Fruit fly (Drosophila melanogaster) whole organism, embryonic: ENCODE measurements around the gene MED28.

Source experiments
- Awh ChIP-seq: fragments of 200-800 bp; sonication (Bioruptor generic); IDR thresholded peaks from 2 replicates; pipeline ENCODE4, ENCODE4 v1.3.6; 2022; ENCODE audit warnings: missing biosample characterization, missing genetic modification characterization
- CG11085 ChIP-seq: fragments of 200-800 bp; sonication (Bioruptor generic); IDR thresholded peaks from 2 replicates; pipeline ENCODE4 v1.3.6; 2022; ENCODE audit warnings: missing biosample characterization, missing genetic modification characterization
- CG11560 ChIP-seq: fragments of 200-800 bp; sonication (Bioruptor generic); IDR thresholded peaks from 3 replicates; pipeline ENCODE4 v1.3.6; 2022; ENCODE audit warnings: missing biosample characterization, missing genetic modification characterization
- CG12299 ChIP-seq: fragments of 200-800 bp; sonication (Bioruptor generic); optimal IDR thresholded peaks from 2 replicates; lab custom pipeline; 2018; ENCODE audit warnings: missing biosample characterization, mild to moderate bottlenecking, missing genetic modification characterization
- CG14050 ChIP-seq: fragments of 200-800 bp; sonication (Bioruptor generic); IDR thresholded peaks from 3 replicates; pipeline ENCODE4 v1.3.6; 2022; ENCODE audit warnings: missing biosample characterization, missing genetic modification characterization
- CG15269 ChIP-seq: fragments of 200-800 bp; sonication (Bioruptor generic); optimal IDR thresholded peaks from 2 replicates; lab custom pipeline; 2018; ENCODE audit warnings: missing biosample characterization, mild to moderate bottlenecking, missing genetic modification characterization, moderate library complexity
- CG15601 ChIP-seq: fragments of 200-800 bp; sonication (Bioruptor generic); optimal IDR thresholded peaks from 3 replicates; lab custom pipeline; 2019; ENCODE audit warnings: missing biosample characterization, mild to moderate bottlenecking, missing genetic modification characterization, moderate library complexity
- CG1603 ChIP-seq: fragments of 200-800 bp; sonication (Bioruptor generic); optimal IDR thresholded peaks from 2 replicates; lab custom pipeline; 2019; ENCODE audit warnings: missing biosample characterization, mild to moderate bottlenecking, missing genetic modification characterization, moderate library complexity
- CG17568 ChIP-seq: fragments of 200-800 bp; sonication (Bioruptor generic); optimal IDR thresholded peaks from 2 replicates; lab custom pipeline; 2018; ENCODE audit warnings: missing biosample characterization, mild to moderate bottlenecking, missing genetic modification characterization, moderate library complexity
- CG18764 ChIP-seq: fragments of 200-800 bp; sonication (Bioruptor generic); optimal IDR thresholded peaks from 3 replicates; lab custom pipeline; 2016; ENCODE audit warnings: missing biosample characterization, missing genetic modification characterization
- CG2120 ChIP-seq: fragments of 200-800 bp; sonication (Bioruptor generic); optimal IDR thresholded peaks from 3 replicates; lab custom pipeline; 2016; ENCODE audit warnings: missing biosample characterization, missing genetic modification characterization
- CG2129 ChIP-seq: fragments of 200-800 bp; sonication (Bioruptor generic); IDR thresholded peaks from 2 replicates; pipeline ENCODE4 v1.3.6; 2022; ENCODE audit warnings: missing biosample characterization, missing genetic modification characterization; ENCODE audit not compliant: partially characterized antibody
- CG2889 ChIP-seq: fragments of 200-800 bp; sonication (Bioruptor generic); IDR thresholded peaks from 3 replicates; pipeline ENCODE4 v1.3.6; 2022; ENCODE audit warnings: missing biosample characterization, missing genetic modification characterization
- CG3995 ChIP-seq: fragments of 200-800 bp; sonication (Bioruptor generic); optimal IDR thresholded peaks from 3 replicates; lab custom pipeline; 2016; ENCODE audit warnings: missing biosample characterization, missing genetic modification characterization
- CG4328 ChIP-seq: fragments of 200-800 bp; sonication (Bioruptor generic); optimal IDR thresholded peaks from 3 replicates; lab custom pipeline; 2017; ENCODE audit warnings: missing biosample characterization, missing genetic modification reagents, missing genetic modification characterization
- Chrac-16 ChIP-seq: fragments of 200-800 bp; sonication (Bioruptor generic); optimal IDR thresholded peaks from 3 replicates; lab custom pipeline; 2016; ENCODE audit warnings: missing biosample characterization, missing genetic modification characterization
- Deaf1 ChIP-seq: fragments of 200-800 bp; optimal IDR thresholded peaks from 3 replicates; lab custom pipeline; 2019; ENCODE audit warnings: missing biosample characterization, mild to moderate bottlenecking, missing genetic modification characterization, moderate library complexity
- Dip3 ChIP-seq: fragments of 200-800 bp; sonication (Bioruptor generic); optimal IDR thresholded peaks from 3 replicates; lab custom pipeline; 2016; ENCODE audit warnings: missing biosample characterization, missing genetic modification characterization
- Fer3 ChIP-seq: fragments of 200-800 bp; sonication (Bioruptor generic); optimal IDR thresholded peaks from 2 replicates; lab custom pipeline; 2018; ENCODE audit warnings: missing biosample characterization, mild to moderate bottlenecking, missing genetic modification characterization, moderate library complexity
- Gsc ChIP-seq: fragments of 200-800 bp; sonication (Bioruptor generic); IDR thresholded peaks from 2 replicates; pipeline ENCODE4 v1.3.6; 2022; ENCODE audit warnings: missing biosample characterization, missing genetic modification characterization
- HmgD ChIP-seq: fragments of 200-800 bp; sonication (Bioruptor generic); optimal IDR thresholded peaks from 3 replicates; lab custom pipeline; 2016; ENCODE audit warnings: missing biosample characterization, missing genetic modification characterization
- Hr78 ChIP-seq, 2 experiments: fragments of 200-800 bp in 1 of 2; fragments of >200 bp in 1 of 2; sonication (Bioruptor generic) in 1 of 2; optimal IDR thresholded peaks; 2 replicates each; lab custom pipeline; 2017 to 2019; ENCODE audit warnings: missing biosample characterization in 2 of 2, missing genetic modification characterization in 2 of 2, mild to moderate bottlenecking in 1 of 2, moderate library complexity in 1 of 2
- Lim3 ChIP-seq: fragments of 200-800 bp; sonication (Bioruptor generic); IDR thresholded peaks from 2 replicates; pipeline ENCODE4 v1.3.6; 2022; ENCODE audit warnings: missing biosample characterization, missing genetic modification characterization
- Oli ChIP-seq: fragments of 200-800 bp; sonication (Bioruptor generic); optimal IDR thresholded peaks from 2 replicates; lab custom pipeline; 2018; ENCODE audit warnings: missing biosample characterization, mild to moderate bottlenecking, missing genetic modification characterization, moderate library complexity
- Opbp ChIP-seq: fragments of 200-800 bp; sonication (Bioruptor generic); IDR thresholded peaks from 3 replicates; pipeline ENCODE4 v1.3.6; 2022; ENCODE audit warnings: missing biosample characterization, missing genetic modification characterization; ENCODE audit not compliant: partially characterized antibody
- Rfx ChIP-seq: fragments of 200-800 bp; sonication (Bioruptor generic); IDR thresholded peaks from 2 replicates; pipeline ENCODE4 v1.3.6; 2022; ENCODE audit warnings: missing biosample characterization, missing genetic modification characterization
- ara ChIP-seq: fragments of 200-800 bp; sonication (Bioruptor generic); IDR thresholded peaks from 2 replicates; pipeline ENCODE4 v1.3.6; 2022; ENCODE audit warnings: missing biosample characterization, missing genetic modification characterization
- bab2 ChIP-seq: fragments of 200-800 bp; sonication (Bioruptor generic); optimal IDR thresholded peaks from 2 replicates; lab custom pipeline; 2016; ENCODE audit warnings: missing biosample characterization, missing genetic modification characterization
- bsh ChIP-seq, 2 experiments: fragments of 200-800 bp; sonication (Bioruptor generic); optimal IDR thresholded peaks; 2 replicates each; lab custom pipeline; 2017 to 2018; ENCODE audit warnings: mild to moderate bottlenecking in 2 of 2, missing biosample characterization in 2 of 2, missing genetic modification characterization in 2 of 2, moderate library complexity in 1 of 2
- caup ChIP-seq: fragments of 200-800 bp; sonication (Bioruptor generic); optimal IDR thresholded peaks from 3 replicates; lab custom pipeline; 2017; ENCODE audit warnings: missing biosample characterization, mild to moderate bottlenecking, missing genetic modification characterization, moderate library complexity; ENCODE audit not compliant: severe bottlenecking
- chif ChIP-seq, 2 experiments: fragments of 200-800 bp; sonication (Bioruptor generic); optimal IDR thresholded peaks; 3 replicates each; lab custom pipeline; 2016; ENCODE audit warnings: missing biosample characterization in 2 of 2, missing genetic modification characterization in 2 of 2
- da ChIP-seq: fragments of 200-800 bp; sonication (Bioruptor generic); optimal IDR thresholded peaks from 2 replicates; lab custom pipeline; 2016; ENCODE audit warnings: missing biosample characterization, missing genetic modification characterization
- dati ChIP-seq: fragments of 200-800 bp; sonication (Bioruptor generic); IDR thresholded peaks from 2 replicates; pipeline ENCODE4 v1.3.6; 2022; ENCODE audit warnings: missing biosample characterization, missing genetic modification characterization
- hkb ChIP-seq, 2 experiments: fragments of 200-800 bp in 1 of 2; fragments of >200 bp in 1 of 2; sonication (Bioruptor generic) in 1 of 2; IDR thresholded peaks in 1 of 2; optimal IDR thresholded peaks in 1 of 2; 2 replicates each; pipeline versions ENCODE4 v1.3.6 to Lab custom; 2017 to 2022; ENCODE audit warnings: missing biosample characterization in 1 of 2, missing genetic modification characterization in 1 of 2
- jumu ChIP-seq: fragments of 200-800 bp; sonication (Bioruptor generic); optimal IDR thresholded peaks from 3 replicates; lab custom pipeline; 2016; ENCODE audit warnings: missing biosample characterization, missing genetic modification characterization
- kay ChIP-seq: fragments of 200-800 bp; sonication (Bioruptor generic); optimal IDR thresholded peaks from 2 replicates; lab custom pipeline; 2016; ENCODE audit warnings: missing biosample characterization, missing genetic modification characterization
- klu ChIP-seq: fragments of 200-800 bp; sonication (Bioruptor generic); IDR thresholded peaks from 2 replicates; pipeline ENCODE4 v1.3.6; 2022; ENCODE audit warnings: missing biosample characterization, missing genetic modification characterization
- knrl ChIP-seq: fragments of 200-800 bp; sonication (Bioruptor generic); IDR thresholded peaks from 3 replicates; pipeline ENCODE4 v1.3.6; 2022; ENCODE audit warnings: missing biosample characterization, missing genetic modification characterization; ENCODE audit not compliant: partially characterized antibody
- pb ChIP-seq: fragments of 200-800 bp; sonication (Bioruptor generic); optimal IDR thresholded peaks from 3 replicates; lab custom pipeline; 2016; ENCODE audit warnings: missing biosample characterization, missing genetic modification characterization
- pho ChIP-seq: fragments of 200-800 bp; sonication (Bioruptor generic); optimal IDR thresholded peaks from 2 replicates; lab custom pipeline; 2016; ENCODE audit warnings: missing biosample characterization, missing genetic modification characterization
- pita ChIP-seq: fragments of 200-800 bp; sonication (Bioruptor generic); optimal IDR thresholded peaks from 2 replicates; lab custom pipeline; 2017; ENCODE audit warnings: missing biosample characterization, mild to moderate bottlenecking, missing genetic modification characterization
- pzg ChIP-seq: fragments of 200-800 bp; sonication (Bioruptor generic); optimal IDR thresholded peaks from 3 replicates; lab custom pipeline; 2018; ENCODE audit warnings: missing biosample characterization, mild to moderate bottlenecking, missing genetic modification characterization, moderate library complexity
- row ChIP-seq: fragments of 200-800 bp; sonication (Bioruptor generic); IDR thresholded peaks from 3 replicates; pipeline ENCODE4 v1.3.6; 2022; ENCODE audit warnings: missing biosample characterization, missing genetic modification characterization
- sc ChIP-seq, 3 experiments: fragments of >200 bp in 2 of 3; fragments of 200-800 bp in 1 of 3; sonication (Bioruptor generic) in 1 of 3; optimal IDR thresholded peaks; 2 replicates in 2 of 3; 3 replicates in 1 of 3; lab custom pipeline; 2017; ENCODE audit warnings: mild to moderate bottlenecking in 1 of 3, missing biosample characterization in 1 of 3, missing genetic modification characterization in 1 of 3, missing genetic modification reagents in 1 of 3
- ssp ChIP-seq: fragments of 200-800 bp; sonication (Bioruptor generic); IDR thresholded peaks from 2 replicates; pipeline ENCODE4 v1.3.6; 2022; ENCODE audit warnings: missing biosample characterization, missing genetic modification characterization
- sug ChIP-seq: fragments of 200-800 bp; optimal IDR thresholded peaks from 2 replicates; lab custom pipeline; 2019; ENCODE audit warnings: missing biosample characterization, mild to moderate bottlenecking, missing genetic modification characterization, moderate library complexity
- tio ChIP-seq: fragments of 200-800 bp; sonication (Bioruptor generic); optimal IDR thresholded peaks from 2 replicates; lab custom pipeline; 2017; ENCODE audit warnings: missing biosample characterization, missing genetic modification characterization, inconsistent platforms
- toy ChIP-seq: fragments of 200-800 bp; sonication (Bioruptor generic); IDR thresholded peaks from 2 replicates; pipeline ENCODE4 v1.3.6; 2022; ENCODE audit warnings: missing biosample characterization, missing genetic modification characterization
- ttk ChIP-seq: fragments of 200-800 bp; sonication (Bioruptor generic); IDR thresholded peaks from 2 replicates; pipeline ENCODE4 v2.1.2; 2022; ENCODE audit warnings: missing biosample characterization, missing genetic modification characterization

MED28 gene

DNA sequence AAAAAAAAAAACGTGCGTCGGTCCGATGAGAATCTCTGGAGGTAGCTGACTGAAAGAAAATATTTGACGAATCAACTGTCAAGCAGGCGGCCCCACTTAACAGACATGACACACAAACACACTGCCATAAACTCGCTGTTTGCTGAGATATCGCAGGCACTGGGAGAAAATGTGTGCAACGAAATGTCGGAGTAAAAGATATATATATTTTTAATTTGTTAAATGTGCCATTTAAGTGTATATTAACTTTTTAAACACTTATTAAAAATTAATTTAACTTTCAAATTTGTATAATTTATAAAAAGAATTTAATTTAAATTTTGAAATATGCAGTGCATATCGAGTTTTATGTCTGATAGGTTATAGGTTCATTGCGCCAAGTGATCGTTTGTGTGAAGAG is 12.3 kb downstream of the MED28 start (continued):
- TF ChIP-seq pb (GFP tag; lab: Kevin White, UChicago), result no peak
- peak in 1 of 2 experiments; percentile 68 for TF ChIP-seq bsh (GFP tag; optimal IDR thresholded peaks at IDR 0.05; lab: Kevin White, UChicago)
- peak; percentile 56 for TF ChIP-seq CG18764 (GFP tag; lab: Kevin White, UChicago)
- no peak for TF ChIP-seq knrl (GFP tag; lab: Robert Waterston, UW)
- TF ChIP-seq CG2120 (GFP tag; lab: Kevin White, UChicago), result no peak
- TF ChIP-seq Oli (tag; lab: Kevin White, UChicago), result peak; percentile 44
- TF ChIP-seq ssp (GFP tag; lab: Robert Waterston, UW), result peak; percentile 26; the same call in 1 of the 2 replicates
- TF ChIP-seq Awh, result peak; percentile 40; the same call in 1 of the 2 replicates
- TF ChIP-seq CG14050 (GFP tag; lab: Robert Waterston, UW), result peak; percentile 46; the same call in 2 of the 3 replicates
- no peak for TF ChIP-seq CG3995 (GFP tag; lab: Kevin White, UChicago)
- no peak for TF ChIP-seq CG2889
- TF ChIP-seq pho (GFP tag; lab: Kevin White, UChicago), result no peak
- TF ChIP-seq caup (GFP tag; lab: Kevin White, UChicago), result peak; percentile 61
- no peak for TF ChIP-seq CG17568
- no peak for TF ChIP-seq chif (GFP tag; optimal IDR thresholded peaks at IDR 0.05; lab: Kevin White, UChicago)
- no peak for TF ChIP-seq Lim3 (GFP tag; lab: Robert Waterston, UW)
- no peak for TF ChIP-seq CG11085
- TF ChIP-seq da, result no peak
- peak; percentile 47 for TF ChIP-seq CG15601 (tag; lab: Kevin White, UChicago)
- TF ChIP-seq Deaf1 (tag; lab: Kevin White, UChicago), result no peak
- TF ChIP-seq sc (optimal IDR thresholded peaks at IDR 0.05; lab: Kevin White, UChicago), result no peak
- TF ChIP-seq sc (GFP tag; optimal IDR thresholded peaks at IDR 0.05; lab: Kevin White, UChicago), result peak; percentile 20
- peak; percentile 23 for TF ChIP-seq CG1603 (tag; lab: Kevin White, UChicago)
- peak; percentile 13 for TF ChIP-seq kay
- TF ChIP-seq tio, result no peak
- peak; percentile 24 for TF ChIP-seq CG4328 (GFP tag; lab: Kevin White, UChicago)
- TF ChIP-seq ara, result peak; percentile 61; the same call in 1 of the 2 replicates
- no peak for TF ChIP-seq CG2129 (GFP tag; lab: Robert Waterston, UW)
- TF ChIP-seq klu (GFP tag; lab: Robert Waterston, UW), result 0 out of 2 replicates have a peak, but pooled peaks have one; percentile 26
- no peak for TF ChIP-seq pita (GFP tag; lab: Kevin White, UChicago)
- no peak for TF ChIP-seq CG15269
- no peak for TF ChIP-seq HmgD (GFP tag; lab: Kevin White, UChicago)
- TF ChIP-seq Dip3, result no peak
- TF ChIP-seq row, result peak; percentile 61; the same call in 2 of the 3 replicates
- TF ChIP-seq CG11560 (tag; lab: Robert Waterston, UW), result 0 out of 3 replicates have a peak, but pooled peaks have one; percentile 12
- TF ChIP-seq sug (tag; lab: Kevin White, UChicago), result no peak
- peak in 1 of 2 experiments; percentile 81 for TF ChIP-seq Hr78 (GFP tag; optimal IDR thresholded peaks at IDR 0.05; lab: Kevin White, UChicago)
- TF ChIP-seq jumu (GFP tag; lab: Kevin White, UChicago), result no peak
- no peak for TF ChIP-seq Gsc (GFP tag; lab: Robert Waterston, UW)
- peak; percentile 52 for TF ChIP-seq Fer3
- TF ChIP-seq hkb (optimal IDR thresholded peaks at IDR 0.05; lab: Kevin White, UChicago), result no peak
- TF ChIP-seq hkb (GFP tag; IDR thresholded peaks at IDR 0.05; lab: Robert Waterston, UW), result peak; percentile 71
- no peak for TF ChIP-seq toy (GFP tag; lab: Robert Waterston, UW)
- peak; percentile 65; the same call in 1 of the 2 replicates for TF ChIP-seq Rfx (GFP tag; lab: Robert Waterston, UW)
- no peak; the same call in 1 of the 2 replicates for TF ChIP-seq dati
- peak; percentile 16 for TF ChIP-seq CG12299 (tag; lab: Kevin White, UChicago)
- TF ChIP-seq Chrac-16 (GFP tag; lab: Kevin White, UChicago), result peak; percentile 34
- no peak for TF ChIP-seq Opbp (GFP tag; lab: Robert Waterston, UW)
- TF ChIP-seq pzg (GFP tag; lab: Kevin White, UChicago), result no peak
- TF ChIP-seq ttk (GFP tag; lab: Robert Waterston, UW), result peak; percentile 67
- TF ChIP-seq bab2, result no peak
